Worm (Caenorhabditis elegans) whole organism, midembryonic: ENCODE results near the gene lrx-1.

Source experiments
- cog-1 ChIP-seq: sonication (generic microtip); optimal IDR thresholded peaks from 2 replicates; lab custom pipeline; 2016; ENCODE audit warnings: missing genetic modification characterization, missing compliant biosample characterization
- flt-1 ChIP-seq: fragments of 200-800 bp; sonication (Bioruptor generic); IDR thresholded peaks from 2 replicates; pipeline ENCODE4 v1.3.6; 2022; ENCODE audit warnings: missing genetic modification characterization, missing compliant biosample characterization
- klf-2 ChIP-seq: fragments of 200-800 bp; sonication (Bioruptor generic); conservative IDR thresholded peaks from 2 replicates; pipeline ENCODE4 v1.3.6; 2022; ENCODE audit warnings: missing genetic modification reagents, missing genetic modification characterization, missing compliant biosample characterization
- tab-1 ChIP-seq: fragments of 200-800 bp; sonication (Bioruptor generic); IDR thresholded peaks from 2 replicates; pipeline ENCODE4 v1.3.6; 2022; ENCODE audit warnings: missing genetic modification characterization, missing compliant biosample characterization
- ztf-23 ChIP-seq: fragments of 200-800 bp; sonication (Bioruptor generic); IDR thresholded peaks from 2 replicates; pipeline ENCODE4 v1.3.6; 2022; ENCODE audit warnings: missing genetic modification reagents, missing genetic modification characterization, missing compliant biosample characterization
- ztf-29 ChIP-seq: fragments of 200-800 bp; sonication (Bioruptor generic); IDR thresholded peaks from 2 replicates; pipeline ENCODE4 v1.3.6; 2022; ENCODE audit warnings: missing genetic modification reagents, missing genetic modification characterization, missing compliant biosample characterization

DNA sequence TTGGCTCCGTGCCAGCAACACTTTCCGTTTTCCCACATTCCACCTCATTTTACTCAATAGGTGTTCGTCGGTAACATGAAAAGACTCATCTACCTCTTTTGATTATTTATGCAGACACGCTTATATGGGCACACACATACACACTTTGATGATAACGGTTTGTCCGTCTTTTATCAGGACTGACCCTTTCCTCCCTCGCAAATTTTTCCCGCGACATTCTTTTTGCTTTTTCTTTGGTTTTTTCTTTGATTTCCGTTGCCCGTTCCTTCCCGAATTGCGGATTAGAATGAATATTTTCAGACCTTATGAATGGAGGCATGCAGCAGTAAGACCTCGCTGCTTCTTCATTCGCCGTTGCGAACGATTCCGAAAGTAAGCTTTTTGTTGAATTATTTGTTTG lies 39.3 kb upstream of the lrx-1 start, which contains the start of gene vab-8:
- TF ChIP-seq cog-1 (no peak), flt-1 (GFP tag; lab: Robert Waterston, UW) (no peak), ztf-29 (GFP tag; lab: Robert Waterston, UW) (no peak), klf-2 (GFP tag; lab: Robert Waterston, UW) (no peak), ztf-23 (GFP tag; lab: Robert Waterston, UW) (no peak), tab-1 (GFP tag; lab: Robert Waterston, UW) (no peak)
